Worm (Caenorhabditis elegans) whole organism, young adult: Measurements from ENCODE around the gene grd-9.

Experiments
- Y95B8A.8 ChIP-seq: fragments of 200-800 bp; sonication (Bioruptor generic); IDR thresholded peaks from 2 replicates; pipeline ENCODE4 v1.3.6; 2022; ENCODE audit warnings: missing genetic modification reagents, missing genetic modification characterization, missing compliant biosample characterization
- ZK185.1 ChIP-seq: sonication (generic microtip); optimal IDR thresholded peaks from 2 replicates; lab custom pipeline; 2016; ENCODE audit warnings: mild to moderate bottlenecking, missing genetic modification characterization, missing compliant biosample characterization; ENCODE audit not compliant: poor library complexity, severe bottlenecking
- ama-1 ChIP-seq, 3 experiments: fragments of 150-350 bp in 1 of 3; sonication (generic microtip) in 2 of 3; optimal IDR thresholded peaks; 2 replicates each; lab custom pipeline; 2014 to 2018; ENCODE audit warnings: missing biosample characterization in 2 of 3, missing genetic modification characterization in 2 of 3, missing genetic modification reagents in 2 of 3
- egl-18 ChIP-seq: fragments of 200-800 bp; sonication (Bioruptor generic); IDR thresholded peaks from 2 replicates; pipeline ENCODE4 v1.3.6; 2022; ENCODE audit warnings: missing genetic modification reagents, missing genetic modification characterization, missing compliant biosample characterization
- let-607 ChIP-seq, 2 experiments: fragments of 200-800 bp in 1 of 2; sonication (Bioruptor generic) in 1 of 2; sonication (generic microtip) in 1 of 2; optimal IDR thresholded peaks; 2 replicates each; lab custom pipeline; 2016 to 2018; ENCODE audit warnings: mild to moderate bottlenecking in 2 of 2, missing compliant biosample characterization in 2 of 2, missing genetic modification characterization in 2 of 2, moderate library complexity in 2 of 2, missing genotype in 1 of 2
- mcd-1 ChIP-seq: fragments of 200-800 bp; sonication (Bioruptor generic); IDR thresholded peaks from 2 replicates; pipeline ENCODE4 v1.3.6; 2022; ENCODE audit warnings: missing genetic modification reagents, missing genetic modification characterization, missing compliant biosample characterization
- mel-28 ChIP-seq: sonication (generic microtip); optimal IDR thresholded peaks from 2 replicates; lab custom pipeline; 2016; ENCODE audit warnings: borderline replicate concordance, mild to moderate bottlenecking, missing genetic modification characterization, missing compliant biosample characterization
- nfya-1 ChIP-seq: sonication (generic microtip); optimal IDR thresholded peaks from 2 replicates; lab custom pipeline; 2017; ENCODE audit warnings: antibody characterized with exemption, missing compliant biosample characterization, missing genetic modification characterization, borderline replicate concordance; ENCODE audit not compliant: insufficient read depth
- nhr-27 ChIP-seq: fragments of 200-800 bp; sonication (Bioruptor generic); optimal IDR thresholded peaks from 2 replicates; lab custom pipeline; 2018; ENCODE audit warnings: mild to moderate bottlenecking, missing genetic modification characterization, moderate library complexity, missing compliant biosample characterization
- sea-2 ChIP-seq: fragments of 200-800 bp; sonication (Bioruptor generic); IDR thresholded peaks from 2 replicates; pipeline ENCODE4 v1.3.6; 2022; ENCODE audit warnings: missing genetic modification characterization, missing compliant biosample characterization
- unc-62 ChIP-seq: fragments of 150-350 bp; optimal IDR thresholded peaks from 2 replicates; lab custom pipeline; 2014; ENCODE audit warnings: missing biosample characterization, missing genetic modification reagents, missing genetic modification characterization
- zim-3 ChIP-seq: sonication (generic microtip); optimal IDR thresholded peaks from 2 replicates; lab custom pipeline; 2017; ENCODE audit warnings: mild to moderate bottlenecking, missing genetic modification characterization, moderate library complexity, missing compliant biosample characterization
- ztf-25 ChIP-seq: fragments of 200-800 bp; sonication (Bioruptor generic); IDR thresholded peaks from 2 replicates; pipeline ENCODE4 v1.3.6; 2022; ENCODE audit warnings: missing genetic modification reagents, missing genetic modification characterization, missing compliant biosample characterization

DNA sequence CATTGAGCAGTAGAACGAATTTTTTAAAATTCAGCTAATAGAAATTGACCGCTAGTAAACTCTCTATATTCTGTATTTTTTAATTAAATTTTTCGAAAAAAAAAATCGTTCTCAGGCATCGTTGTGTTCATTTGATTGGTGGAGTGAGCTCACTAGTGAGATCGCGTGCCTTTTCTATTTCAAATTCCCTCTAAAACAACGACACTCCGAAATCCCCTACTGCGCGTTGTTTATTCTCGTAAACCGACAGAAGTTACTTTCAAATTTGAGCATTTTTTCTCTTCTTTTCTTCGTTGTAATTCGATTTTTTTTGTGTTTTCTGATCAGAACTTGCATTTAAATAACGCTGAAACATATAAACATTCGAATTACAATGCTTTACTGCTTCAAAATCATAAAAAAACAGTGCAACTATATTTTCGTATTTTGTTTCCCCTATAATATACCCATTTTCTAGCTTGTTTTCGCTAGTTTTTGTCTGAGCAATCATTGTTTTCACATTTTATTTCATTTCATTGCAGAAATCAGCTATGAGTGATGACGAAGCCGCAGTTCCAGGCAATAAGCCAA lies 44.5 kb downstream of the grd-9 start, which contains the start of gene syf-3:
- TF ChIP-seq let-607 (tag; optimal IDR thresholded peaks at IDR 0.05; lab: Kevin White, UChicago) (no peak), mel-28 (tag; lab: Kevin White, UChicago) (no peak), mcd-1 (GFP tag; lab: Robert Waterston, UW) (no peak), unc-62 (GFP tag; lab: Kevin White, UChicago) (no peak), zim-3 (tag; lab: Kevin White, UChicago) (no peak), nfya-1 (tag; lab: Kevin White, UChicago) (no peak), ZK185.1 (tag; lab: Kevin White, UChicago) (no peak), ama-1 (optimal IDR thresholded peaks at IDR 0.05; lab: Kevin White, UChicago) (no peak), ama-1 (GFP tag; optimal IDR thresholded peaks at IDR 0.05; lab: Kevin White, UChicago) (no peak), nhr-27 (no peak), egl-18 (no peak), ztf-25 (GFP tag; lab: Robert Waterston, UW) (no peak), sea-2 (GFP tag; lab: Robert Waterston, UW) (no peak), Y95B8A.8 (GFP tag; lab: Robert Waterston, UW) (no peak)
